Worm (Caenorhabditis elegans) whole organism, mixed stage, embryonic: ENCODE results near the gene F22F7.12.

Source experiments
- M03D4.4 ChIP-seq: sonication (generic microtip); optimal IDR thresholded peaks from 2 replicates; lab custom pipeline; 2017; ENCODE audit warnings: mild to moderate bottlenecking, missing genetic modification characterization, missing compliant biosample characterization
- bed-3 ChIP-seq: fragments of 200-800 bp; sonication (Bioruptor generic); optimal IDR thresholded peaks from 3 replicates; lab custom pipeline; 2018; ENCODE audit warnings: mild to moderate bottlenecking, missing genetic modification characterization, moderate library complexity, missing compliant biosample characterization
- blmp-1 ChIP-seq: fragments of 150-350 bp; optimal IDR thresholded peaks from 2 replicates; lab custom pipeline; 2014; ENCODE audit warnings: missing biosample characterization, missing genetic modification characterization
- ceh-39 ChIP-seq: fragments of 150-350 bp; optimal IDR thresholded peaks from 2 replicates; lab custom pipeline; 2014; ENCODE audit warnings: missing biosample characterization, missing genetic modification characterization
- ceh-43 ChIP-seq: fragments of 200-800 bp; sonication (Bioruptor generic); optimal IDR thresholded peaks from 2 replicates; lab custom pipeline; 2018; ENCODE audit warnings: mild to moderate bottlenecking, missing genetic modification characterization, moderate library complexity, missing compliant biosample characterization
- ceh-83 ChIP-seq: fragments of 200-800 bp; sonication (Bioruptor generic); optimal IDR thresholded peaks from 2 replicates; lab custom pipeline; 2018; ENCODE audit warnings: mild to moderate bottlenecking, missing genetic modification characterization, missing compliant biosample characterization
- cnd-1 ChIP-seq: fragments of 200-800 bp; sonication (Bioruptor generic); optimal IDR thresholded peaks from 2 replicates; lab custom pipeline; 2018; ENCODE audit warnings: mild to moderate bottlenecking, missing genetic modification characterization, missing compliant biosample characterization
- drap-1 ChIP-seq: fragments of 200-800 bp; sonication (Bioruptor generic); optimal IDR thresholded peaks from 3 replicates; lab custom pipeline; 2018; ENCODE audit warnings: mild to moderate bottlenecking, missing genetic modification characterization, missing compliant biosample characterization
- elt-1 ChIP-seq: sonication (generic microtip); optimal IDR thresholded peaks from 2 replicates; lab custom pipeline; 2017; ENCODE audit warnings: missing genetic modification characterization, mild to moderate bottlenecking, missing compliant biosample characterization, antibody characterized with exemption, moderate library complexity, borderline replicate concordance; ENCODE audit not compliant: insufficient read depth
- elt-3 ChIP-seq: fragments of 150-350 bp; optimal IDR thresholded peaks from 2 replicates; lab custom pipeline; 2014; ENCODE audit warnings: missing biosample characterization, missing genetic modification characterization
- flh-1 ChIP-seq: fragments of 200-800 bp; sonication (Bioruptor generic); optimal IDR thresholded peaks from 2 replicates; lab custom pipeline; 2018; ENCODE audit warnings: mild to moderate bottlenecking, missing genetic modification characterization, moderate library complexity, missing compliant biosample characterization
- ham-2 ChIP-seq: fragments of 200-800 bp; sonication (Bioruptor generic); optimal IDR thresholded peaks from 2 replicates; lab custom pipeline; 2018; ENCODE audit warnings: mild to moderate bottlenecking, missing genetic modification characterization, missing compliant biosample characterization
- hlh-1 ChIP-seq: fragments of 150-350 bp; optimal IDR thresholded peaks from 2 replicates; lab custom pipeline; 2014; ENCODE audit warnings: missing biosample characterization, missing genetic modification reagents, missing genetic modification characterization
- lsy-2 ChIP-seq: fragments of 150-350 bp; optimal IDR thresholded peaks from 2 replicates; lab custom pipeline; 2014; ENCODE audit warnings: missing biosample characterization, missing genetic modification characterization
- mab-5 ChIP-seq: fragments of 150-350 bp; optimal IDR thresholded peaks from 2 replicates; lab custom pipeline; 2014; ENCODE audit warnings: missing biosample characterization, missing genetic modification characterization
- mep-1 ChIP-seq: fragments of 150-350 bp; optimal IDR thresholded peaks from 2 replicates; lab custom pipeline; 2017; ENCODE audit warnings: missing biosample characterization, missing genetic modification reagents, missing genetic modification characterization, inconsistent platforms
- mls-2 ChIP-seq: sonication (generic microtip); optimal IDR thresholded peaks from 2 replicates; lab custom pipeline; 2016; ENCODE audit warnings: mild to moderate bottlenecking, missing genetic modification characterization, moderate library complexity, missing compliant biosample characterization
- nhr-12 ChIP-seq: fragments of 150-350 bp; optimal IDR thresholded peaks from 2 replicates; lab custom pipeline; 2014; ENCODE audit warnings: missing biosample characterization, missing genetic modification characterization
- nhr-2 ChIP-seq: fragments of 150-350 bp; optimal IDR thresholded peaks from 2 replicates; lab custom pipeline; 2014; ENCODE audit warnings: missing biosample characterization, missing genetic modification characterization
- nhr-237 ChIP-seq: fragments of 150-350 bp; optimal IDR thresholded peaks from 2 replicates; lab custom pipeline; 2014; ENCODE audit warnings: missing biosample characterization, missing genetic modification characterization
- nhr-28 ChIP-seq: fragments of 150-350 bp; optimal IDR thresholded peaks from 2 replicates; lab custom pipeline; 2014; ENCODE audit warnings: missing biosample characterization, missing genetic modification characterization
- nhr-76 ChIP-seq: sonication (generic microtip); optimal IDR thresholded peaks from 2 replicates; lab custom pipeline; 2017; ENCODE audit warnings: missing biosample characterization, missing genetic modification characterization
- sptf-1 ChIP-seq: sonication (generic microtip); optimal IDR thresholded peaks from 2 replicates; lab custom pipeline; 2017; ENCODE audit warnings: mild to moderate bottlenecking, missing genetic modification characterization, moderate library complexity, missing compliant biosample characterization
- tbx-8 ChIP-seq: fragments of 200-800 bp; sonication (Bioruptor generic); optimal IDR thresholded peaks from 2 replicates; lab custom pipeline; 2018; ENCODE audit warnings: mild to moderate bottlenecking, missing genetic modification characterization, moderate library complexity, missing compliant biosample characterization
- unc-120 ChIP-seq: sonication (generic microtip); optimal IDR thresholded peaks from 2 replicates; lab custom pipeline; 2017; ENCODE audit warnings: missing genetic modification characterization, missing compliant biosample characterization; ENCODE audit not compliant: poor library complexity, severe bottlenecking
- unc-62 ChIP-seq: fragments of 150-350 bp; optimal IDR thresholded peaks from 2 replicates; lab custom pipeline; 2014; ENCODE audit warnings: missing biosample characterization, missing genetic modification reagents, missing genetic modification characterization
- zip-8 ChIP-seq: fragments of 150-350 bp; optimal IDR thresholded peaks from 2 replicates; lab custom pipeline; 2014; ENCODE audit warnings: missing biosample characterization, missing genetic modification characterization
- ztf-11 ChIP-seq: fragments of 150-350 bp; optimal IDR thresholded peaks from 2 replicates; lab custom pipeline; 2014; ENCODE audit warnings: missing biosample characterization, missing genetic modification characterization

F22F7.12 gene

DNA sequence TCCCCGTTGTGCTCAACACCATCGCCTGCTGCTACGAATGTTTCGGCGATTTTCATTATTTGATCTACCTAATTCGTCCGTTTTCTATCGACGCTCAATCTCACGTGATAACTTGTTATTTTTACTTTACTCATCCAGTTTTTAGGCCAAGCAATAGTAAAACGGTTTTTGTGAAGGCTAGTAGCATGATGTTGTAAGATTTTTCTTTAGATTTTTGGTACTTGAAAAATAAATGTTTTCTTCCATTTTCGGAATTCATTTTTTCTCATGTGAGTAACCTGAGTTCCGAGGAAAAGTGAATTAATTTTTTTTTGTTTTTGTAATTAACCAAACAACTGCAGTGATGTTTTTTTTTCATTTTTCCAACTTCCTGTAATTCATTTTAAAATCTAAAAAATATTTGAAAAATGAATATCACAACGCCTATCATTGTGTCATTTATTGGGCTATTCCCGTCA lies 33.0 kb upstream of the F22F7.12 start, which contains the start of gene srbc-17:
srbc-17 (plus strand) TSS at position 408 of the 458 bp plus-strand sequence.
- TF ChIP-seq ztf-11 (tag; lab: Kevin White, UChicago) (no peak), mls-2 (tag; lab: Kevin White, UChicago) (no peak), nhr-28 (tag; lab: Kevin White, UChicago) (no peak), blmp-1 (tag; lab: Kevin White, UChicago) (no peak), nhr-12 (tag; lab: Kevin White, UChicago) (no peak), lsy-2 (tag; lab: Kevin White, UChicago) (no peak), elt-3 (tag; lab: Kevin White, UChicago) (no peak), mep-1 (tag; lab: Kevin White, UChicago) (no peak), sptf-1 (tag; lab: Kevin White, UChicago) (no peak), unc-62 (GFP tag; lab: Kevin White, UChicago) (no peak), nhr-76 (tag; lab: Kevin White, UChicago) (no peak), nhr-237 (no peak), hlh-1 (tag; lab: Kevin White, UChicago) (no peak), drap-1 (GFP tag; lab: Kevin White, UChicago) (no peak), bed-3 (GFP tag; lab: Kevin White, UChicago) (no peak)

ce11 chrV:2175242-2175641 lies 30.9 kb upstream of the F22F7.12 start, which contains the start of gene C45H4.18:
Gene C45H4.18, plus strand, starts transcription at chrV:2175542.
- TF ChIP-seq mep-1 (tag; lab: Kevin White, UChicago) = no peak

DNA sequence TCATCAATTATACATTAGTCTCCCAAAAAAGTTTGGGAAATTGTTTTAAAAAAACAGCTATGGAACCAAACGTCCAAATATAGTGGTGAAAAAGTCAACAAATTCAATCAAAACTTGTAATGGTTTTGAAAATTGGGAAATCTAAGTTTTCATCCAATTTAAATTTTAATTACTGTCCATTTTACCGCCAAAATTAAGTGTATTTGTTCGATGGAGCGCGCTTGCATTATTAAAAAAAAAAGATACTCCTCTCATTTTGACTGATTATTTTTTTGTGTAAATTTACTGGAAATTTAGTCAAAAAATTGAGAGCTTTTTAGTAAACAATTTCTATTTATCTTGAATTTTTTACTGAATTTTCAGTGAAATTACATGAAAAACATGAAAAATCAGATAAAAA lies 30.2 kb upstream of the F22F7.12 start:
- no peak for TF ChIP-seq ceh-83 (GFP tag; lab: Kevin White, UChicago)
- no peak for TF ChIP-seq tbx-8 (GFP tag; lab: Kevin White, UChicago)
- TF ChIP-seq mls-2 (tag; lab: Kevin White, UChicago) = no peak
- no peak for TF ChIP-seq nhr-28 (tag; lab: Kevin White, UChicago)
- TF ChIP-seq flh-1 (GFP tag; lab: Kevin White, UChicago) = no peak
- TF ChIP-seq mab-5 = no peak
- no peak for TF ChIP-seq drap-1 (GFP tag; lab: Kevin White, UChicago)
- TF ChIP-seq elt-1 (tag; lab: Kevin White, UChicago) = no peak
- no peak for TF ChIP-seq nhr-2 (tag; lab: Kevin White, UChicago)
- TF ChIP-seq zip-8 (tag; lab: Kevin White, UChicago) = no peak
- TF ChIP-seq ztf-11 (tag; lab: Kevin White, UChicago) = no peak
- no peak for TF ChIP-seq ceh-39 (tag; lab: Kevin White, UChicago)
- no peak for TF ChIP-seq unc-120 (tag; lab: Kevin White, UChicago)
- TF ChIP-seq hlh-1 (tag; lab: Kevin White, UChicago) = no peak
- TF ChIP-seq unc-62 (GFP tag; lab: Kevin White, UChicago) = no peak
- no peak for TF ChIP-seq ceh-43 (GFP tag; lab: Kevin White, UChicago)
- TF ChIP-seq, all 35 proteins: peak for 0

ce11 chrV:2166679-2167078 lies 22.4 kb upstream of the F22F7.12 start, which contains the start of gene srbc-19:
Gene srbc-19, minus strand, starts transcription at chrV:2166779.
- TF ChIP-seq unc-62 (GFP tag; lab: Kevin White, UChicago) = no peak
- TF ChIP-seq ham-2 (GFP tag; lab: Kevin White, UChicago) = no peak
- no peak for TF ChIP-seq cnd-1 (tag; lab: Kevin White, UChicago)
- no peak for TF ChIP-seq flh-1 (GFP tag; lab: Kevin White, UChicago)
- TF ChIP-seq ztf-11 (tag; lab: Kevin White, UChicago) = no peak
- TF ChIP-seq unc-120 (tag; lab: Kevin White, UChicago) = no peak
- TF ChIP-seq nhr-237 = no peak
- no peak for TF ChIP-seq mls-2 (tag; lab: Kevin White, UChicago)
- no peak for TF ChIP-seq nhr-12 (tag; lab: Kevin White, UChicago)
- no peak for TF ChIP-seq M03D4.4
- no peak for TF ChIP-seq mab-5
- TF ChIP-seq, all 35 proteins: peak for 0

- TF ChIP-seq nhr-12 (tag; lab: Kevin White, UChicago) = no peak
- TF ChIP-seq sptf-1 (tag; lab: Kevin White, UChicago) = no peak
Measured at ce11 chrV:2163735-2164134, 19.4 kb upstream of the F22F7.12 start, which contains the start of gene str-255. Gene str-255, minus strand, starts transcription at chrV:2163835.
